Worm (Caenorhabditis elegans) whole organism, late embryonic: ENCODE results near the gene fem-3.

Experiments used
- C08G9.2 ChIP-seq: sonication (generic microtip); optimal IDR thresholded peaks from 2 replicates; lab custom pipeline; 2016; ENCODE audit warnings: mild to moderate bottlenecking, missing genetic modification characterization, moderate library complexity, missing compliant biosample characterization
- C38D4.7 ChIP-seq: fragments of 200-800 bp; sonication (Bioruptor generic); optimal IDR thresholded peaks from 2 replicates; lab custom pipeline; 2018; ENCODE audit warnings: mild to moderate bottlenecking, missing genetic modification characterization, moderate library complexity, missing compliant biosample characterization
- ahr-1 ChIP-seq: sonication (generic microtip); optimal IDR thresholded peaks from 2 replicates; lab custom pipeline; 2016; ENCODE audit warnings: missing genetic modification characterization, missing compliant biosample characterization
- ceh-14 ChIP-seq: sonication (generic microtip); optimal IDR thresholded peaks from 2 replicates; lab custom pipeline; 2016; ENCODE audit warnings: missing genotype, missing genetic modification characterization, missing compliant biosample characterization
- ceh-2 ChIP-seq: sonication (generic microtip); optimal IDR thresholded peaks from 2 replicates; lab custom pipeline; 2016; ENCODE audit warnings: missing genotype, missing genetic modification characterization, missing compliant biosample characterization
- ceh-24 ChIP-seq: sonication (generic microtip); optimal IDR thresholded peaks from 2 replicates; lab custom pipeline; 2016; ENCODE audit warnings: mild to moderate bottlenecking, missing genetic modification characterization, missing compliant biosample characterization
- ceh-31 ChIP-seq: sonication (generic microtip); optimal IDR thresholded peaks from 2 replicates; lab custom pipeline; 2016; ENCODE audit warnings: missing genetic modification characterization, missing compliant biosample characterization
- ceh-34 ChIP-seq: sonication (generic microtip); optimal IDR thresholded peaks from 2 replicates; lab custom pipeline; 2016; ENCODE audit warnings: mild to moderate bottlenecking, missing genetic modification characterization, missing compliant biosample characterization
- ceh-45 ChIP-seq: fragments of 200-800 bp; sonication (Bioruptor generic); IDR thresholded peaks from 2 replicates; pipeline ENCODE4 v1.3.6; 2022; ENCODE audit warnings: missing genetic modification reagents, missing genetic modification characterization, missing compliant biosample characterization
- ceh-6 ChIP-seq: fragments of 200-800 bp; sonication (Bioruptor generic); optimal IDR thresholded peaks from 2 replicates; lab custom pipeline; 2018; ENCODE audit warnings: mild to moderate bottlenecking, missing genetic modification characterization, missing compliant biosample characterization
- ceh-9 ChIP-seq: sonication (generic microtip); optimal IDR thresholded peaks from 2 replicates; lab custom pipeline; 2016; ENCODE audit warnings: mild to moderate bottlenecking, missing genetic modification characterization, inconsistent platforms, missing compliant biosample characterization
- elt-2 ChIP-seq: sonication (generic microtip); optimal IDR thresholded peaks from 2 replicates; lab custom pipeline; 2016; ENCODE audit warnings: missing genetic modification reagents, missing genetic modification characterization, missing compliant biosample characterization
- elt-4 ChIP-seq: sonication (generic microtip); optimal IDR thresholded peaks from 2 replicates; lab custom pipeline; 2016; ENCODE audit warnings: missing genetic modification characterization, missing compliant biosample characterization
- ets-4 ChIP-seq: sonication (generic microtip); optimal IDR thresholded peaks from 2 replicates; lab custom pipeline; 2016; ENCODE audit warnings: missing genetic modification characterization, missing compliant biosample characterization
- fax-1 ChIP-seq: sonication (generic microtip); optimal IDR thresholded peaks from 2 replicates; lab custom pipeline; 2016; ENCODE audit warnings: missing genotype, missing genetic modification characterization, missing compliant biosample characterization
- fkh-10 ChIP-seq: fragments of 150-350 bp; optimal IDR thresholded peaks from 2 replicates; lab custom pipeline; 2014; ENCODE audit warnings: missing biosample characterization, missing genetic modification reagents, missing genetic modification characterization
- hlh-13 ChIP-seq: fragments of 200-800 bp; sonication (Bioruptor generic); optimal IDR thresholded peaks from 2 replicates; lab custom pipeline; 2018; ENCODE audit warnings: mild to moderate bottlenecking, missing genetic modification characterization, missing compliant biosample characterization
- hlh-30 ChIP-seq: sonication (generic microtip); optimal IDR thresholded peaks from 2 replicates; lab custom pipeline; 2017; ENCODE audit warnings: antibody characterized with exemption, missing genetic modification characterization, missing compliant biosample characterization; ENCODE audit not compliant: insufficient read depth
- hlh-6 ChIP-seq: sonication (generic microtip); optimal IDR thresholded peaks from 2 replicates; lab custom pipeline; 2016; ENCODE audit warnings: missing genotype, missing genetic modification characterization, missing compliant biosample characterization
- hlh-8 ChIP-seq: sonication (generic microtip); optimal IDR thresholded peaks from 2 replicates; lab custom pipeline; 2016; ENCODE audit warnings: missing genotype, missing genetic modification characterization, missing compliant biosample characterization
- lim-6 ChIP-seq: sonication (generic microtip); optimal IDR thresholded peaks from 2 replicates; lab custom pipeline; 2016; ENCODE audit warnings: missing genetic modification characterization, missing compliant biosample characterization
- madf-2 ChIP-seq: sonication (generic microtip); optimal IDR thresholded peaks from 2 replicates; lab custom pipeline; 2017; ENCODE audit warnings: missing genetic modification characterization, missing compliant biosample characterization
- mec-3 ChIP-seq: sonication (generic microtip); optimal IDR thresholded peaks from 2 replicates; lab custom pipeline; 2016; ENCODE audit warnings: borderline replicate concordance, missing genetic modification characterization, missing compliant biosample characterization
- nfya-1 ChIP-seq: sonication (generic microtip); optimal IDR thresholded peaks from 2 replicates; lab custom pipeline; 2017; ENCODE audit warnings: missing genetic modification characterization, mild to moderate bottlenecking, missing compliant biosample characterization, antibody characterized with exemption, moderate library complexity
- pag-3 ChIP-seq: sonication (generic microtip); optimal IDR thresholded peaks from 2 replicates; lab custom pipeline; 2016; ENCODE audit warnings: missing compliant biosample characterization, missing genetic modification characterization, borderline replicate concordance
- pha-4 ChIP-seq: fragments of 150-350 bp; optimal IDR thresholded peaks from 2 replicates; lab custom pipeline; 2018; ENCODE audit warnings: missing biosample characterization, missing genetic modification reagents, missing genetic modification characterization
- pqm-1 ChIP-seq: sonication (generic microtip); optimal IDR thresholded peaks from 2 replicates; lab custom pipeline; 2016; ENCODE audit warnings: missing genetic modification characterization, missing compliant biosample characterization
- pros-1 ChIP-seq: fragments of 150-350 bp; optimal IDR thresholded peaks from 2 replicates; lab custom pipeline; 2014; ENCODE audit warnings: missing biosample characterization, missing genetic modification reagents, missing genetic modification characterization
- rnt-1 ChIP-seq: sonication (generic microtip); optimal IDR thresholded peaks from 2 replicates; lab custom pipeline; 2016; ENCODE audit warnings: missing genetic modification characterization, missing compliant biosample characterization
- sdc-2 ChIP-seq: sonication (generic microtip); optimal IDR thresholded peaks from 2 replicates; lab custom pipeline; 2016; ENCODE audit warnings: missing genotype, missing genetic modification characterization, missing compliant biosample characterization
- tbx-2 ChIP-seq: sonication (generic microtip); optimal IDR thresholded peaks from 2 replicates; lab custom pipeline; 2016; ENCODE audit warnings: missing genetic modification characterization, missing compliant biosample characterization
- tbx-7 ChIP-seq: sonication (generic microtip); optimal IDR thresholded peaks from 2 replicates; lab custom pipeline; 2016; ENCODE audit warnings: missing genotype, missing genetic modification characterization, missing compliant biosample characterization
- unc-42 ChIP-seq: sonication (generic microtip); optimal IDR thresholded peaks from 2 replicates; lab custom pipeline; 2016; ENCODE audit warnings: missing genotype, missing genetic modification characterization, missing compliant biosample characterization
- unc-55 ChIP-seq: sonication (generic microtip); optimal IDR thresholded peaks from 2 replicates; lab custom pipeline; 2017; ENCODE audit warnings: missing biosample characterization, missing genetic modification reagents, missing genetic modification characterization
- zip-5 ChIP-seq: sonication (generic microtip); optimal IDR thresholded peaks from 2 replicates; lab custom pipeline; 2016; ENCODE audit warnings: missing genetic modification characterization, missing compliant biosample characterization

Gene fem-3

ce11 chrIV:9093932-9094331 is 10.8 kb upstream of the fem-3 start, which contains the start of gene lpl-1:
TSS of gene lpl-1 (minus strand) at chrIV:9094032.
- TF ChIP-seq pha-4 (no peak), fax-1 (no peak), lim-6 (tag; lab: Kevin White, UChicago) (no peak), ceh-45 (no peak), ceh-2 (tag; lab: Kevin White, UChicago) (no peak), pqm-1 (no peak), elt-4 (no peak), hlh-8 (tag; lab: Kevin White, UChicago) (no peak), unc-55 (GFP tag; lab: Kevin White, UChicago) (no peak)
- TF ChIP-seq, all 69 proteins: peak for 0

ce11 chrIV:9094356-9094755 is 10.4 kb upstream of the fem-3 start, which contains the start of gene mrpl-42:
TSS of gene mrpl-42 (minus strand) at chrIV:9094456.
- no peak for TF ChIP-seq ceh-14 (tag; lab: Kevin White, UChicago)
- no peak for TF ChIP-seq tbx-2 (tag; lab: Kevin White, UChicago)
- TF ChIP-seq pag-3 (tag; lab: Kevin White, UChicago), result no peak
- TF ChIP-seq ceh-34 (tag; lab: Kevin White, UChicago), result no peak
- TF ChIP-seq ahr-1, result no peak
- TF ChIP-seq ets-4 (tag; lab: Kevin White, UChicago), result no peak
- TF ChIP-seq C38D4.7, result no peak
- TF ChIP-seq nfya-1 (tag; lab: Kevin White, UChicago), result no peak
- TF ChIP-seq hlh-30, result no peak
- no peak for TF ChIP-seq tbx-7 (tag; lab: Kevin White, UChicago)
- no peak for TF ChIP-seq rnt-1
- no peak for TF ChIP-seq pros-1 (tag; lab: Kevin White, UChicago)
- TF ChIP-seq unc-42 (tag; lab: Kevin White, UChicago), result no peak
- no peak for TF ChIP-seq ceh-9 (tag; lab: Kevin White, UChicago)
- no peak for TF ChIP-seq hlh-6
- TF ChIP-seq hlh-13 (GFP tag; lab: Kevin White, UChicago), result no peak
- TF ChIP-seq pqm-1, result no peak
- TF ChIP-seq ceh-24 (tag; lab: Kevin White, UChicago), result no peak

- TF ChIP-seq fkh-10 (GFP tag; lab: Kevin White, UChicago), result no peak
- TF ChIP-seq ceh-2 (tag; lab: Kevin White, UChicago), result no peak
- no peak for TF ChIP-seq elt-2 (tag; lab: Kevin White, UChicago)
- no peak for TF ChIP-seq C08G9.2 (tag; lab: Kevin White, UChicago)
- TF ChIP-seq unc-42 (tag; lab: Kevin White, UChicago), result no peak
- no peak for TF ChIP-seq ceh-31 (tag; lab: Kevin White, UChicago)
- TF ChIP-seq zip-5 (tag; lab: Kevin White, UChicago), result no peak
- no peak for TF ChIP-seq C38D4.7
- no peak for TF ChIP-seq sdc-2 (tag; lab: Kevin White, UChicago)
- TF ChIP-seq fax-1, result no peak
- no peak for TF ChIP-seq ceh-6
- no peak for TF ChIP-seq nfya-1 (tag; lab: Kevin White, UChicago)
- TF ChIP-seq lim-6 (tag; lab: Kevin White, UChicago), result no peak
- TF ChIP-seq madf-2, result no peak
These were observed 9.2 kb upstream of the fem-3 start, which contains the start of gene icln-1 for ce11 chrIV:9095553-9095952. TSS of gene icln-1 (minus strand) at chrIV:9095653.

- no peak for TF ChIP-seq mec-3 (tag; lab: Kevin White, UChicago)
- TF ChIP-seq hlh-30, result peak; percentile 38
- no peak for TF ChIP-seq pqm-1
- peak; percentile 18 for TF ChIP-seq ceh-34 (tag; lab: Kevin White, UChicago)
These were observed 8.4 kb upstream of the fem-3 start, which contains the start of the genes znf-706 and cpna-3 for ce11 chrIV:9096160-9096879. TSS of gene znf-706 (minus strand) at chrIV:9096231. TSS of gene cpna-3 (plus strand) at chrIV:9096842.
